Worm (Caenorhabditis elegans): Measurements from ENCODE around the gene F52G2.3.
"Not testable (repeated sequence)": the region's sequence is repeated elsewhere in the genome, so short reads cannot be mapped to it uniquely, and the experiment has no call there.

DNA sequence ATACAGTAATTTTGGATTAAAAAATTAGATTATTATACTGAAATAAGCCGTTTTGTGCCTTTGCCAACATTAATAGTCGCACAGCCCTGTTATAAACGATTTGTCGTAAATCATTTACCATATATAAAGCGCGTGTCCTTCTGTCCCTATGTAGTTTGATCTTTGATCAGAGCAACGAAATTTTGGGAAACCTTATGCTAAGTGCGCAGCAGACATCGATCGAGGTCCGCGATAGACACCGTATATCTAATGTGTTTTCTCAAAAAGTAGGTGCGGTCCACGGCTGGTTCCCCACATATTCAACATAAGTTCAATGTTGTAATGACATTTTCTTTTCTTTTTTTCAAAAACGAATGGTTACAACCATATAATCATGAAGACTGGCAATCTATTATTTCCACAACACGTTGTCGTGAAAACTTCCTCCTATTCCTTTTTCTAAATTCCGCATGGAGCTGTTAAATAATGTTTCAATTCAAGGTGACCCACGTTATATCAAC lies 40.6 kb upstream of the F52G2.3 start, which contains the start of gene sru-9:
- TF ChIP-seq dao-5, W03F9.2 (tag; optimal IDR thresholded peaks at IDR 0.05): not testable (repeated sequence)
